Worm (Caenorhabditis elegans) whole organism, dauer: ENCODE results near the gene B0432.1.

Experiments
- unc-62 ChIP-seq: sonication (generic microtip); optimal IDR thresholded peaks from 2 replicates; lab custom pipeline; 2017; ENCODE audit warnings: missing biosample characterization, missing genetic modification reagents, missing genetic modification characterization

Gene B0432.1

DNA sequence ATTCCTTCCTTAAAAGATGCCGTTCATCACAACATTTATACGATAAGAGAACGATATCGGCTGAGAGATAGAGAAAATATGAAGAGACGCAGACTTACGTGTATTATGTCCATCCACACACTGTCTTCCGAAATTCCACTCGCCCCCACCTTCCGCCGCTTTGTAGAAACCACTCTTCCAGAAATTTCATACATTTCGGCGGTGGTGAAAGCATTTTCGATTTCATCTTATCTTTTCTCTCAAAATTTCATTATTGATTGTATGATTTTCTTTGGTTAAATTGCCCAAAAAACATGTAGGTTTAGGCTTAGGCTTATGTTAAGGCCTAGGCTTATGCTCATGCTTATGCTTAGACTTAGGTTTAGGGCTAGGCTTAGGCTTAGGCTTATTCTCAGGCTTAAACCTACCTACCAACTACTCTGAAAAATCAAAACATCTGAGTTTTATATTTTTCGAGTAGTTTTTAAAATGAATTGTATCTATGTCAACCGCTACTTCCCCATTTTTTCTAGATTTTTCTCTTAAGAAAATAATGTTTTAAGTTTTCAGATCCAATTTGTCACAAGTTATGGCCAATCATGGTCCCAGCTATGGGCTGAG, 40.1 kb downstream of the B0432.1 start, which contains the start of gene cpn-2:
Gene cpn-2 (plus strand): TSS at position 550 of the 600 bp plus-strand sequence.
- TF ChIP-seq unc-62 = no peak

DNA sequence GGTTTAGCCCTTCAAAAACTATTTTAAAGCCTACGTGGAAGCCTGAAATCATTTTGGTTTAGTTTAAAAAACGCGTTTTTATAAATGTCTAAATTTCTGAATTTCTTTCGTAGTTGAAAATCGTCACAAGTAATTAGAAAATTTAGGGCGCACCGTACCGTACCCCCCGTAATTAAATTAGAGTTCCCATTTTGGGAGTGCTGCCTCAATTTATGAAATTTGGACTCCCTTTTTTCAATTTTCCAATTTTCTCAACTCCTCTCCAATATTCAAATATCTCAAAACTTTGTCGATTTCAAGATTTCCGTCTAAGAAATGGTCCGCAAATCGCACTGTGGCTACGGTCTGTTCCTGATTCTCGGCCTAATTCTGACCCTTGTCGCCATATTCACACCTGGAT, 43.0 kb downstream of the B0432.1 start, which contains the start of gene clc-31:
Gene clc-31 (plus strand): TSS at position 301 of the 400 bp plus-strand sequence.
- no peak for TF ChIP-seq unc-62

DNA sequence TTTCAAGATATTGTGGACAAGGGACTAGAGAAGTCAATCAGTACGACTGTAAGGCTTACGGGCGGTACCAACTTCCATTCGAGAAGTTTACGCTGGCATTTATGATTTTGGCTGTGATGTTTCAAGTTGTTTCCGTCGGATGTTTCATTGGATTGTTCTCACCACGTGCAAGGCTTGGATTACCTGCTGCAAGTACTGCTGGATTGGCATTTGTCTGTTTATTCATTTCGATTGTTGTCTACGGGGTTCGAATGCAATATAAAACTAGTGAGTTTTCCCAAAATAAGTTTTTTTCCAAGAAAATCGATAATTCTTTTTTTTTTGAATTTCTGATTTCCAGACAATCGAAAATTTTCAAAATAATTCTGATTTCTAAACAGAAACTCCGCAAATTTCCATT, 43.5 kb downstream of the B0432.1 start:
- no peak for TF ChIP-seq unc-62

DNA sequence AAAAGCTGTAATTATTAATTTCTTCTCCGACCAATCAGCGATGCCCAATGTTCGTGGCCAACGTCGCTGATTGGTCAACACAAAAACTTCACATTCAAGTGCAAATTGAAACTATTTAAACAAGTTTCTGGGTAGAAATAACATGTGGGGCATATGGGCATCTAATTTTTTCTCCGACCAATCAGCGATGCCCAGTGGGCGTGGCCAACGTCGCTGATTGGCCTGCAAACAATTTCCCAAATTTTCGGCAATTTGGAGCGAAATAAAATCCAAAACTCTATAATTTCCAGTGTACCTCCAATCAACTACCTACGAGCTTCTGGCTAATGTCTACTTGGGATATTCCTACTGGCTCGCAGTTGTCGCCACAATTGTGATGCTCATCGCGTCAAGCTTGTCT, 44.1 kb downstream of the B0432.1 start:
- no peak for TF ChIP-seq unc-62

DNA sequence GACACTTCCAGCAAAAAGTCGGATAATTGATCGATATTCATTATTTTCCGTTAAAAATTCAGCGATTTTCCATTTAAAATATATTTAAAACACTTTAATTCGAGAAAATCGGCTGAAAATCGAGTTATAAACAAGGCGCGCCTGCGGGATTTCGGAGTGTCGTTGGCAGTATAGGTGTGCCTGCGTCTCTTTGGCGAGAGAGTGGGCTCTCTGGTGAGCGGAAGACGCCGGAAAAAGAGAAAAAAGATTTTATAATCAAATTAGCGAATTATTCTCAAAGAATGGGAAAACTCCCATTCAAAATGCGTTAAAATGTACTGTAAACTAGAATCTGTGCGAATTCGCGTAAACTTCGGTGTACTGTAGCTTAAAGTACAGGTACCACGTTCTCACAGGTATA, 50.5 kb downstream of the B0432.1 start, which contains the start of gene D1069.3:
Gene D1069.3 (minus strand): TSS at position 158 of the 400 bp plus-strand sequence.
- TF ChIP-seq unc-62 = no peak
